Worm (Caenorhabditis elegans) whole organism, L4 larva: ENCODE results near the gene fbxa-135.

ENCODE experiments used
- F26F4.8 ChIP-seq: fragments of 200-800 bp; sonication (Bioruptor generic); conservative IDR thresholded peaks from 2 replicates; pipeline ENCODE4 v1.3.6; 2022; ENCODE audit warnings: missing genetic modification characterization, missing compliant biosample characterization
- T20F7.1 ChIP-seq: fragments of 200-800 bp; sonication (Bioruptor generic); optimal IDR thresholded peaks from 2 replicates; lab custom pipeline; 2018; ENCODE audit warnings: mild to moderate bottlenecking, missing genetic modification characterization, missing compliant biosample characterization
- Y105C5A.15 ChIP-seq: fragments of 200-800 bp; sonication (Bioruptor generic); IDR thresholded peaks from 2 replicates; pipeline ENCODE4 v1.3.6; 2022; ENCODE audit warnings: missing genetic modification characterization, missing compliant biosample characterization
- Y75B8A.6 ChIP-seq: fragments of 200-800 bp; sonication (Bioruptor generic); IDR thresholded peaks from 2 replicates; pipeline ENCODE4 v1.3.6; 2022; ENCODE audit warnings: missing genetic modification reagents, missing genetic modification characterization, missing compliant biosample characterization
- aly-2 ChIP-seq: sonication (generic microtip); optimal IDR thresholded peaks from 2 replicates; lab custom pipeline; 2018; ENCODE audit warnings: missing biosample characterization, missing genetic modification characterization
- ama-1 ChIP-seq: fragments of 150-350 bp; optimal IDR thresholded peaks from 2 replicates; lab custom pipeline; 2014; ENCODE audit warnings: inconsistent platforms, mixed read lengths
- ceh-32 ChIP-seq: sonication (generic microtip); optimal IDR thresholded peaks from 2 replicates; lab custom pipeline; 2016; ENCODE audit warnings: mild to moderate bottlenecking, missing genetic modification characterization, missing compliant biosample characterization; ENCODE audit not compliant: poor library complexity
- ces-1 ChIP-seq: fragments of 150-350 bp; sonication (generic microtip); optimal IDR thresholded peaks from 4 replicates; lab custom pipeline; 2014; ENCODE audit warnings: missing biosample characterization, missing genetic modification reagents, missing genetic modification characterization
- daf-12 ChIP-seq: fragments of 150-350 bp; optimal IDR thresholded peaks from 2 replicates; lab custom pipeline; 2014; ENCODE audit warnings: missing biosample characterization, missing genetic modification reagents, missing genetic modification characterization
- dmd-8 ChIP-seq: fragments of 200-800 bp; sonication (Bioruptor generic); IDR thresholded peaks from 2 replicates; pipeline ENCODE4 v1.3.6; 2022; ENCODE audit warnings: missing genetic modification characterization, missing compliant biosample characterization
- dmd-9 ChIP-seq: fragments of 200-800 bp; sonication (Bioruptor generic); IDR thresholded peaks from 2 replicates; pipeline ENCODE4 v1.3.6; 2022; ENCODE audit warnings: missing genetic modification reagents, missing genetic modification characterization, missing compliant biosample characterization
- dpl-1 ChIP-seq: fragments of 150-350 bp; optimal IDR thresholded peaks from 2 replicates; lab custom pipeline; 2014; ENCODE audit warnings: missing biosample characterization, missing genetic modification reagents, missing genetic modification characterization
- fos-1 ChIP-seq: fragments of 150-350 bp; optimal IDR thresholded peaks from 2 replicates; lab custom pipeline; 2014; ENCODE audit warnings: missing biosample characterization, missing genetic modification characterization
- gei-8 ChIP-seq: fragments of 200-800 bp; sonication (Bioruptor generic); optimal IDR thresholded peaks from 2 replicates; lab custom pipeline; 2018; ENCODE audit warnings: mild to moderate bottlenecking, missing genetic modification characterization, missing compliant biosample characterization
- hif-1 ChIP-seq, 2 experiments: sonication (generic microtip); optimal IDR thresholded peaks; 2 replicates each; lab custom pipeline; 2016 to 2017; ENCODE audit warnings: missing compliant biosample characterization in 2 of 2, missing genetic modification characterization in 2 of 2, missing genetic modification reagents in 2 of 2, missing genotype in 2 of 2, mild to moderate bottlenecking in 1 of 2
- hlh-11 ChIP-seq: fragments of 200-800 bp; sonication (Bioruptor generic); optimal IDR thresholded peaks from 2 replicates; lab custom pipeline; 2018; ENCODE audit warnings: mild to moderate bottlenecking, missing genetic modification characterization, missing compliant biosample characterization
- lin-15B ChIP-seq: fragments of 150-350 bp; sonication (generic microtip); optimal IDR thresholded peaks from 3 replicates; lab custom pipeline; 2014; ENCODE audit warnings: missing biosample characterization, missing genetic modification characterization
- lin-38 ChIP-seq: fragments of 200-800 bp; sonication (Bioruptor generic); IDR thresholded peaks from 2 replicates; pipeline ENCODE4 v1.3.6; 2022; ENCODE audit warnings: missing genetic modification reagents, missing genetic modification characterization, missing compliant biosample characterization
- madf-5 ChIP-seq, 2 experiments: fragments of 200-800 bp; sonication (Bioruptor generic); IDR thresholded peaks; 2 replicates each; pipeline ENCODE4 v1.3.6; 2022; ENCODE audit warnings: missing compliant biosample characterization in 2 of 2, missing genetic modification characterization in 2 of 2
- mdl-1 ChIP-seq, 2 experiments: fragments of 150-350 bp in 1 of 2; sonication (generic microtip) in 1 of 2; optimal IDR thresholded peaks; 2 replicates each; lab custom pipeline; 2014 to 2017; ENCODE audit warnings: missing biosample characterization in 2 of 2, missing genetic modification characterization in 2 of 2
- mxl-2 ChIP-seq: fragments of 200-800 bp; sonication (Bioruptor generic); conservative IDR thresholded peaks from 2 replicates; pipeline ENCODE4 v1.3.6; 2022; ENCODE audit warnings: missing genetic modification reagents, missing genetic modification characterization, missing compliant biosample characterization
- nhr-25 ChIP-seq: sonication (generic microtip); optimal IDR thresholded peaks from 2 replicates; lab custom pipeline; 2017; ENCODE audit warnings: missing genetic modification characterization, mild to moderate bottlenecking, missing compliant biosample characterization, antibody characterized with exemption, moderate library complexity, borderline replicate concordance; ENCODE audit not compliant: insufficient read depth
- nhr-42 ChIP-seq: fragments of 200-800 bp; sonication (Bioruptor generic); IDR thresholded peaks from 2 replicates; pipeline ENCODE4 v1.3.6; 2022; ENCODE audit warnings: missing genetic modification characterization, missing compliant biosample characterization
- nhr-6 ChIP-seq: fragments of 150-350 bp; optimal IDR thresholded peaks from 2 replicates; lab custom pipeline; 2014; ENCODE audit warnings: missing biosample characterization, missing genetic modification characterization
- pha-4 ChIP-seq, 2 experiments: fragments of 150-350 bp in 1 of 2; fragments of 200-800 bp in 1 of 2; sonication (Bioruptor generic) in 1 of 2; IDR thresholded peaks in 1 of 2; optimal IDR thresholded peaks in 1 of 2; 2 replicates each; pipeline versions ENCODE4 v1.3.6 to Lab custom; 2014 to 2022; ENCODE audit warnings: missing genetic modification characterization in 2 of 2, missing genetic modification reagents in 2 of 2, missing biosample characterization in 1 of 2, missing compliant biosample characterization in 1 of 2
- php-3 ChIP-seq: fragments of 200-800 bp; sonication (Bioruptor generic); IDR thresholded peaks from 2 replicates; pipeline ENCODE4 v1.3.6; 2022; ENCODE audit warnings: missing genetic modification reagents, missing genetic modification characterization, missing compliant biosample characterization
- snpc-1.2 ChIP-seq: fragments of 200-800 bp; sonication (Bioruptor generic); IDR thresholded peaks from 2 replicates; pipeline ENCODE4 v1.3.6; 2022; ENCODE audit warnings: missing genetic modification reagents, missing genetic modification characterization, missing compliant biosample characterization
- snpc-4 ChIP-seq: fragments of 150-350 bp; optimal IDR thresholded peaks from 2 replicates; lab custom pipeline; 2014; ENCODE audit warnings: missing biosample characterization, missing genetic modification characterization
- spr-3 ChIP-seq: fragments of 200-800 bp; sonication (Bioruptor generic); optimal IDR thresholded peaks from 2 replicates; lab custom pipeline; 2018; ENCODE audit warnings: mild to moderate bottlenecking, missing genetic modification characterization, missing compliant biosample characterization
- zag-1 ChIP-seq: fragments of 150-350 bp; optimal IDR thresholded peaks from 2 replicates; lab custom pipeline; 2014; ENCODE audit warnings: missing biosample characterization, missing genetic modification characterization
- zfp-3 ChIP-seq: fragments of 200-800 bp; sonication (Bioruptor generic); conservative IDR thresholded peaks from 2 replicates; pipeline ENCODE4 v1.3.6; 2022; ENCODE audit warnings: missing genetic modification reagents, missing genetic modification characterization, missing compliant biosample characterization
- zip-2 ChIP-seq: fragments of 150-350 bp; optimal IDR thresholded peaks from 2 replicates; lab custom pipeline; 2014; ENCODE audit warnings: missing biosample characterization, missing genetic modification characterization
- ztf-11 ChIP-seq: fragments of 150-350 bp; optimal IDR thresholded peaks from 2 replicates; lab custom pipeline; 2014; ENCODE audit warnings: missing biosample characterization, missing genetic modification characterization
- ztf-7 ChIP-seq: fragments of 150-350 bp; optimal IDR thresholded peaks from 2 replicates; lab custom pipeline; 2014; ENCODE audit warnings: missing biosample characterization, missing genetic modification characterization

The fbxa-135 gene

ce11 chrV:15384733-15385132 is 17.3 kb upstream of the fbxa-135 start, which contains the start of gene str-102:
str-102 (plus strand) TSS chrV:15385033.
- TF ChIP-seq daf-12 (tag; lab: Kevin White, UChicago) (no peak), T20F7.1 (GFP tag; lab: Kevin White, UChicago) (no peak), lin-15B (tag; lab: Kevin White, UChicago) (no peak), gei-8 (GFP tag; lab: Kevin White, UChicago) (no peak), mxl-2 (no peak), ama-1 (lab: Kevin White, UChicago) (no peak), snpc-4 (tag; lab: Kevin White, UChicago) (no peak), nhr-25 (tag; lab: Kevin White, UChicago) (no peak), fos-1 (tag; lab: Kevin White, UChicago) (no peak), Y105C5A.15 (GFP tag; lab: Robert Waterston, UW) (no peak), pha-4 (GFP tag; IDR thresholded peaks at IDR 0.05; lab: Robert Waterston, UW) (no peak), pha-4 (tag; optimal IDR thresholded peaks at IDR 0.05; lab: Kevin White, UChicago) (no peak), hif-1 (tag; optimal IDR thresholded peaks at IDR 0.05; lab: Kevin White, UChicago) (no peak), ztf-7 (tag; lab: Kevin White, UChicago) (no peak), mdl-1 (tag; optimal IDR thresholded peaks at IDR 0.05; lab: Kevin White, UChicago) (no peak), ceh-32 (no peak), nhr-42 (no peak), zag-1 (tag; lab: Kevin White, UChicago) (no peak), ces-1 (GFP tag; lab: Kevin White, UChicago) (no peak)

ce11 chrV:15388820-15389384 is 13.2 kb upstream of the fbxa-135 start, which contains the start of gene srh-170:
srh-170 (minus strand) TSS chrV:15388870.
- TF ChIP-seq pha-4 (GFP tag; IDR thresholded peaks at IDR 0.05; lab: Robert Waterston, UW) (no peak), pha-4 (tag; optimal IDR thresholded peaks at IDR 0.05; lab: Kevin White, UChicago) (no peak), php-3 (GFP tag; lab: Robert Waterston, UW) (0 out of 2 replicates have a peak, but pooled peaks have one; percentile 24), F26F4.8 (GFP tag; lab: Robert Waterston, UW) (no peak), ztf-7 (tag; lab: Kevin White, UChicago) (no peak)

ce11 chrV:15392064-15392463 is 10.0 kb upstream of the fbxa-135 start:
- no peak for TF ChIP-seq madf-5 (GFP tag; IDR thresholded peaks at IDR 0.05; lab: Robert Waterston, UW)
- TF ChIP-seq lin-38 (GFP tag; lab: Robert Waterston, UW) = peak; percentile 53

- TF ChIP-seq Y75B8A.6 (GFP tag; lab: Robert Waterston, UW) = no peak
- TF ChIP-seq aly-2 (tag; lab: Kevin White, UChicago) = no peak
- TF ChIP-seq hif-1 (tag; optimal IDR thresholded peaks at IDR 0.05; lab: Kevin White, UChicago) = no peak
- TF ChIP-seq spr-3 (GFP tag; lab: Kevin White, UChicago) = no peak
- no peak for TF ChIP-seq zfp-3
- no peak for TF ChIP-seq zip-2 (tag; lab: Kevin White, UChicago)
- no peak for TF ChIP-seq daf-12 (tag; lab: Kevin White, UChicago)
- no peak for TF ChIP-seq hlh-11 (tag; lab: Kevin White, UChicago)
- peak; percentile 66 for TF ChIP-seq dpl-1 (GFP tag; lab: Kevin White, UChicago)
- peak; percentile 71 for TF ChIP-seq nhr-6 (tag; lab: Kevin White, UChicago)
- peak; percentile 54 for TF ChIP-seq lin-38 (GFP tag; lab: Robert Waterston, UW)
- TF ChIP-seq dmd-9 (GFP tag; lab: Robert Waterston, UW) = no peak
- TF ChIP-seq dmd-8 = no peak
- no peak for TF ChIP-seq ztf-11 (tag; lab: Kevin White, UChicago)
- TF ChIP-seq snpc-1.2 (GFP tag; lab: Robert Waterston, UW) = no peak
These were observed 7.2 kb upstream of the fbxa-135 start, which contains the start of gene T06E6.1 for ce11 chrV:15394906-15395305. T06E6.1 (minus strand) TSS chrV:15394961.
